Fruit fly (Drosophila melanogaster) whole organism, pupa: ENCODE results near the gene Tdh.

Experiments
- CG10348 ChIP-seq: fragments of 200-800 bp; sonication (Bioruptor generic); IDR thresholded peaks from 2 replicates; pipeline ENCODE4 v1.3.6; 2022; ENCODE audit warnings: missing biosample characterization, missing genetic modification characterization
- CG12605 ChIP-seq: fragments of 200-800 bp; sonication (Bioruptor generic); IDR thresholded peaks from 2 replicates; pipeline ENCODE4 v1.3.6; 2022; ENCODE audit warnings: missing biosample characterization, missing genetic modification characterization
- CG15710 ChIP-seq: fragments of 200-800 bp; sonication (Bioruptor generic); optimal IDR thresholded peaks from 2 replicates; lab custom pipeline; 2018; ENCODE audit warnings: missing biosample characterization, mild to moderate bottlenecking, missing genetic modification characterization, moderate library complexity
- CG32121 ChIP-seq: fragments of 200-800 bp; sonication (Bioruptor generic); IDR thresholded peaks from 2 replicates; pipeline ENCODE4 v1.3.6; 2022; ENCODE audit warnings: missing biosample characterization, missing genetic modification characterization
- CG34367 ChIP-seq: fragments of 200-800 bp; sonication (Bioruptor generic); optimal IDR thresholded peaks from 2 replicates; lab custom pipeline; 2018; ENCODE audit warnings: missing biosample characterization, mild to moderate bottlenecking, missing genetic modification characterization
- CG4496 ChIP-seq: fragments of 200-800 bp; sonication (Bioruptor generic); IDR thresholded peaks from 3 replicates; pipeline ENCODE4 v1.3.6; 2022; ENCODE audit warnings: missing biosample characterization, missing genetic modification characterization
- CG9948 ChIP-seq: fragments of 200-800 bp; sonication (Bioruptor generic); optimal IDR thresholded peaks from 2 replicates; lab custom pipeline; 2018; ENCODE audit warnings: missing biosample characterization, mild to moderate bottlenecking, missing genetic modification characterization, moderate library complexity
- Ets98B ChIP-seq: fragments of 200-800 bp; sonication (Bioruptor generic); IDR thresholded peaks from 2 replicates; pipeline ENCODE4 v1.3.6; 2022; ENCODE audit warnings: missing biosample characterization, missing genetic modification characterization
- Pif1B ChIP-seq: fragments of 200-800 bp; sonication (Bioruptor generic); optimal IDR thresholded peaks from 3 replicates; lab custom pipeline; 2016; ENCODE audit warnings: missing biosample characterization, missing genetic modification characterization
- Snoo ChIP-seq: fragments of 200-800 bp; sonication (Bioruptor generic); optimal IDR thresholded peaks from 3 replicates; lab custom pipeline; 2017; ENCODE audit warnings: missing biosample characterization, mild to moderate bottlenecking, missing genetic modification characterization, inconsistent platforms
- gl ChIP-seq: fragments of 200-800 bp; sonication (Bioruptor generic); optimal IDR thresholded peaks from 2 replicates; lab custom pipeline; 2018; ENCODE audit warnings: missing biosample characterization, mild to moderate bottlenecking, missing genetic modification characterization

- TF ChIP-seq CG32121 (GFP tag; lab: Robert Waterston, UW) (no peak), CG34367 (no peak), gl (tag; lab: Kevin White, UChicago) (no peak), Snoo (tag; lab: Kevin White, UChicago) (no peak), CG12605 (GFP tag; lab: Robert Waterston, UW) (no peak), CG15710 (tag; lab: Kevin White, UChicago) (no peak), Ets98B (GFP tag; lab: Robert Waterston, UW) (no peak), Pif1B (GFP tag; lab: Kevin White, UChicago) (no peak), CG10348 (GFP tag; lab: Robert Waterston, UW) (no peak), CG4496 (GFP tag; lab: Robert Waterston, UW) (no peak), CG9948 (tag; lab: Kevin White, UChicago) (no peak)
These were observed 44.9 kb downstream of the Tdh start for dm6 chr3L:20511499-20512108.
